Fruit fly (Drosophila melanogaster) whole organism: ENCODE measurements around the gene CG4133.
"Not testable (repeated sequence)": the region's sequence is repeated elsewhere in the genome, so short reads cannot be mapped to it uniquely, and the experiment has no call there.

Experiments
- CG8478 ChIP-seq: fragments of >200 bp; optimal IDR thresholded peaks from 2 replicates; lab custom pipeline; 2018; ENCODE audit warnings: inconsistent platforms
- Dll ChIP-seq: fragments of >200 bp; optimal IDR thresholded peaks from 2 replicates; lab custom pipeline; 2017
- EcR ChIP-seq, 2 experiments: fragments of >200 bp; optimal IDR thresholded peaks; 2 replicates each; lab custom pipeline; 2017; ENCODE audit warnings: missing biosample characterization in 2 of 2, missing genetic modification characterization in 2 of 2, missing genetic modification reagents in 2 of 2
- pan ChIP-seq: fragments of >200 bp; optimal IDR thresholded peaks from 2 replicates; lab custom pipeline; 2017
- psq ChIP-seq: fragments of >200 bp; optimal IDR thresholded peaks from 2 replicates; lab custom pipeline; 2017
- usp ChIP-seq: fragments of >200 bp; optimal IDR thresholded peaks from 2 replicates; lab custom pipeline; 2017; ENCODE audit warnings: missing biosample characterization, missing genetic modification characterization, mixed read lengths

The CG4133 gene

dm6 chr2L:455274-455673, at the start of gene CG4133:
CG4133 (plus strand) TSS chr2L:455531.
- not testable (repeated sequence) for TF ChIP-seq EcR (GFP tag; optimal IDR thresholded peaks at IDR 0.05; lab: Kevin White, UChicago); psq (lab: Kevin White, UChicago); pan (lab: Kevin White, UChicago)

- TF ChIP-seq usp (GFP tag; lab: Kevin White, UChicago) = no peak
Observed at dm6 chr2L:412931-413330, 42.4 kb upstream of the CG4133 start.

- TF ChIP-seq usp (GFP tag; lab: Kevin White, UChicago) (no peak), EcR (GFP tag; optimal IDR thresholded peaks at IDR 0.05; lab: Kevin White, UChicago) (no peak), Dll (lab: Kevin White, UChicago) (no peak), pan (lab: Kevin White, UChicago) (no peak), psq (lab: Kevin White, UChicago) (no peak), CG8478 (lab: Kevin White, UChicago) (no peak)
Observed at dm6 chr2L:413894-414293, 41.4 kb upstream of the CG4133 start.

dm6 chr2L:414593-415399, 40.5 kb upstream of the CG4133 start, which contains the start of the genes AP-2alpha and ebi:
AP-2alpha (minus strand) TSS chr2L:414777.
ebi (plus strand) TSS chr2L:415067.
- TF ChIP-seq CG8478 (lab: Kevin White, UChicago) (no peak), psq (lab: Kevin White, UChicago) (no peak), pan (lab: Kevin White, UChicago) (no peak), EcR (GFP tag; optimal IDR thresholded peaks at IDR 0.05; lab: Kevin White, UChicago) (no peak), usp (GFP tag; lab: Kevin White, UChicago) (no peak), Dll (lab: Kevin White, UChicago) (no peak)

- TF ChIP-seq Dll (lab: Kevin White, UChicago) (no peak), usp (GFP tag; lab: Kevin White, UChicago) (no peak), CG8478 (lab: Kevin White, UChicago) (no peak), pan (lab: Kevin White, UChicago) (no peak), psq (lab: Kevin White, UChicago) (no peak), EcR (GFP tag; optimal IDR thresholded peaks at IDR 0.05; lab: Kevin White, UChicago) (no peak)
Observed at dm6 chr2L:419620-420184, 35.6 kb upstream of the CG4133 start, which contains the start of the genes CG13690 and RpLP1. CG13690 (minus strand) TSS chr2L:419652. RpLP1 (plus strand) TSS chr2L:419952.

- TF ChIP-seq psq (lab: Kevin White, UChicago) (no peak), EcR (GFP tag; optimal IDR thresholded peaks at IDR 0.05; lab: Kevin White, UChicago) (no peak), pan (lab: Kevin White, UChicago) (no peak), Dll (lab: Kevin White, UChicago) (no peak)
Observed at dm6 chr2L:421119-421821, 34.1 kb upstream of the CG4133 start, which contains the start of the genes CG11885 and CG13692. CG11885 (minus strand) TSS chr2L:421450. CG13692 (plus strand) TSS chr2L:421771.

dm6 chr2L:422573-422972, 32.8 kb upstream of the CG4133 start, which contains the start of gene BBS8:
BBS8 (plus strand) TSS chr2L:422873.
- TF ChIP-seq usp (GFP tag; lab: Kevin White, UChicago) = no peak
- no peak for TF ChIP-seq pan (lab: Kevin White, UChicago)
- no peak for TF ChIP-seq CG8478 (lab: Kevin White, UChicago)
- no peak for TF ChIP-seq EcR (GFP tag; optimal IDR thresholded peaks at IDR 0.05; lab: Kevin White, UChicago)
- TF ChIP-seq psq (lab: Kevin White, UChicago) = no peak
- no peak for TF ChIP-seq Dll (lab: Kevin White, UChicago)

- no peak for TF ChIP-seq EcR (GFP tag; optimal IDR thresholded peaks at IDR 0.05; lab: Kevin White, UChicago)
- no peak for TF ChIP-seq psq (lab: Kevin White, UChicago)
- TF ChIP-seq usp (GFP tag; lab: Kevin White, UChicago) = no peak
- no peak for TF ChIP-seq Dll (lab: Kevin White, UChicago)
- no peak for TF ChIP-seq CG8478 (lab: Kevin White, UChicago)
- TF ChIP-seq pan (lab: Kevin White, UChicago) = no peak
Observed at dm6 chr2L:423160-423559, 32.2 kb upstream of the CG4133 start.

dm6 chr2L:425491-425890, 29.8 kb upstream of the CG4133 start:
- TF ChIP-seq CG8478 (lab: Kevin White, UChicago) (no peak), EcR (GFP tag; optimal IDR thresholded peaks at IDR 0.05; lab: Kevin White, UChicago) (no peak), psq (lab: Kevin White, UChicago) (no peak), Dll (lab: Kevin White, UChicago) (no peak), usp (GFP tag; lab: Kevin White, UChicago) (no peak), pan (lab: Kevin White, UChicago) (no peak)

dm6 chr2L:426449-426848, 28.9 kb upstream of the CG4133 start:
- TF ChIP-seq pan (lab: Kevin White, UChicago) (no peak), psq (lab: Kevin White, UChicago) (no peak), usp (GFP tag; lab: Kevin White, UChicago) (no peak), CG8478 (lab: Kevin White, UChicago) (no peak), EcR (GFP tag; optimal IDR thresholded peaks at IDR 0.05; lab: Kevin White, UChicago) (no peak), Dll (lab: Kevin White, UChicago) (no peak)
